Fruit fly (Drosophila melanogaster) whole organism, embryonic: ENCODE data around the gene CG6465.

ENCODE experiments used
- Adf1 ChIP-seq: fragments of 200-800 bp; sonication (Bioruptor generic); IDR thresholded peaks from 2 replicates; pipeline ENCODE4 v1.3.6; 2022; ENCODE audit warnings: missing biosample characterization, missing genetic modification characterization
- CG12155 ChIP-seq: fragments of 200-800 bp; sonication (Bioruptor generic); optimal IDR thresholded peaks from 3 replicates; lab custom pipeline; 2016; ENCODE audit warnings: missing biosample characterization, missing genetic modification characterization
- CG13287 ChIP-seq: fragments of 200-800 bp; sonication (Bioruptor generic); IDR thresholded peaks from 2 replicates; pipeline ENCODE4 v1.3.6; 2022; ENCODE audit warnings: missing biosample characterization, missing genetic modification characterization; ENCODE audit not compliant: partially characterized antibody
- CG13894 ChIP-seq: fragments of 200-800 bp; sonication (Bioruptor generic); optimal IDR thresholded peaks from 3 replicates; lab custom pipeline; 2018; ENCODE audit warnings: missing biosample characterization, mild to moderate bottlenecking, missing genetic modification characterization, moderate library complexity
- CG14965 ChIP-seq: fragments of 200-800 bp; sonication (Bioruptor generic); optimal IDR thresholded peaks from 2 replicates; lab custom pipeline; 2016; ENCODE audit warnings: missing biosample characterization, missing genetic modification characterization, borderline replicate concordance
- CG1792 ChIP-seq: fragments of 200-800 bp; sonication (Bioruptor generic); optimal IDR thresholded peaks from 2 replicates; lab custom pipeline; 2016; ENCODE audit warnings: missing biosample characterization, missing genetic modification characterization
- CG2129 ChIP-seq: fragments of 200-800 bp; sonication (Bioruptor generic); IDR thresholded peaks from 2 replicates; pipeline ENCODE4 v1.3.6; 2022; ENCODE audit warnings: missing biosample characterization, missing genetic modification characterization; ENCODE audit not compliant: partially characterized antibody
- CG3838 ChIP-seq: fragments of 200-800 bp; sonication (Bioruptor generic); optimal IDR thresholded peaks from 3 replicates; lab custom pipeline; 2016; ENCODE audit warnings: missing biosample characterization, missing genetic modification characterization
- CG4730 ChIP-seq: fragments of 200-800 bp; sonication (Bioruptor generic); IDR thresholded peaks from 2 replicates; pipeline ENCODE4 v1.3.6; 2022; ENCODE audit warnings: missing biosample characterization, missing genetic modification characterization
- CG5180 ChIP-seq: fragments of 200-800 bp; sonication (Bioruptor generic); optimal IDR thresholded peaks from 3 replicates; lab custom pipeline; 2017; ENCODE audit warnings: missing biosample characterization, missing genetic modification characterization, mild to moderate bottlenecking, moderate library complexity, missing genetic modification reagents
- CG6272 ChIP-seq: fragments of 200-800 bp; sonication (Bioruptor generic); IDR thresholded peaks from 2 replicates; pipeline ENCODE4 v1.3.6; 2022; ENCODE audit warnings: missing biosample characterization, missing genetic modification characterization
- CG6765 ChIP-seq: fragments of 200-800 bp; sonication (Bioruptor generic); optimal IDR thresholded peaks from 3 replicates; lab custom pipeline; 2017; ENCODE audit warnings: missing biosample characterization, mild to moderate bottlenecking, missing genetic modification characterization
- CG8290 ChIP-seq, 3 experiments: fragments of 200-800 bp; sonication (Bioruptor generic); optimal IDR thresholded peaks; 2 replicates each; lab custom pipeline; 2016 to 2019; ENCODE audit warnings: missing biosample characterization in 3 of 3, missing genetic modification characterization in 3 of 3, mild to moderate bottlenecking in 2 of 3, moderate library complexity in 1 of 3
- CG8944 ChIP-seq: fragments of 200-800 bp; sonication (Bioruptor generic); optimal IDR thresholded peaks from 3 replicates; lab custom pipeline; 2016; ENCODE audit warnings: missing biosample characterization, missing genetic modification characterization
- CG9727 ChIP-seq: fragments of 200-800 bp; sonication (Bioruptor generic); optimal IDR thresholded peaks from 3 replicates; lab custom pipeline; 2017; ENCODE audit warnings: missing biosample characterization, mild to moderate bottlenecking, missing genetic modification characterization
- Chrac-16 ChIP-seq: fragments of 200-800 bp; sonication (Bioruptor generic); optimal IDR thresholded peaks from 3 replicates; lab custom pipeline; 2016; ENCODE audit warnings: missing biosample characterization, missing genetic modification characterization
- CoRest ChIP-seq: fragments of 200-800 bp; sonication (Bioruptor generic); optimal IDR thresholded peaks from 3 replicates; lab custom pipeline; 2018; ENCODE audit warnings: missing biosample characterization, mild to moderate bottlenecking, missing genetic modification characterization, moderate library complexity
- Doc2 ChIP-seq: fragments of 200-800 bp; sonication (Bioruptor generic); IDR thresholded peaks from 2 replicates; pipeline ENCODE4 v1.3.6; 2022; ENCODE audit warnings: missing biosample characterization, missing genetic modification characterization
- Fer1 ChIP-seq: fragments of 200-800 bp; sonication (Bioruptor generic); optimal IDR thresholded peaks from 2 replicates; lab custom pipeline; 2017; ENCODE audit warnings: missing biosample characterization, mild to moderate bottlenecking, missing genetic modification characterization
- Hand ChIP-seq: fragments of 200-800 bp; sonication (Bioruptor generic); optimal IDR thresholded peaks from 2 replicates; lab custom pipeline; 2017; ENCODE audit warnings: mild to moderate bottlenecking, missing biosample characterization, missing genetic modification reagents, missing genetic modification characterization
- MBD-R2 ChIP-seq: fragments of 200-800 bp; sonication (Bioruptor generic); IDR thresholded peaks from 2 replicates; pipeline ENCODE4 v1.3.6; 2022; ENCODE audit warnings: missing biosample characterization, missing genetic modification characterization
- Mes4 ChIP-seq: fragments of 200-800 bp; sonication (Bioruptor generic); optimal IDR thresholded peaks from 2 replicates; lab custom pipeline; 2016; ENCODE audit warnings: missing biosample characterization, missing genetic modification characterization
- NK7.1 ChIP-seq: fragments of 200-800 bp; sonication (Bioruptor generic); optimal IDR thresholded peaks from 3 replicates; lab custom pipeline; 2016; ENCODE audit warnings: missing biosample characterization, missing genetic modification characterization
- Trl ChIP-seq, 3 experiments: fragments of >200 bp in 2 of 3; fragments of 200-800 bp in 1 of 3; sonication (Bioruptor generic) in 1 of 3; optimal IDR thresholded peaks; 2 replicates in 1 of 3; 3 replicates in 2 of 3; lab custom pipeline; 2016 to 2017; ENCODE audit warnings: missing biosample characterization in 1 of 3, missing genetic modification characterization in 1 of 3
- al ChIP-seq: fragments of 200-800 bp; sonication (Bioruptor generic); IDR thresholded peaks from 2 replicates; pipeline ENCODE4 v1.3.6; 2022; ENCODE audit warnings: missing biosample characterization, missing genetic modification characterization
- bbx ChIP-seq: fragments of 200-800 bp; sonication (Bioruptor generic); IDR thresholded peaks from 2 replicates; pipeline ENCODE4 v1.3.6; 2022; ENCODE audit warnings: missing biosample characterization, missing genetic modification characterization; ENCODE audit not compliant: partially characterized antibody
- chif ChIP-seq, 2 experiments: fragments of 200-800 bp; sonication (Bioruptor generic); optimal IDR thresholded peaks; 3 replicates each; lab custom pipeline; 2016; ENCODE audit warnings: missing biosample characterization in 2 of 2, missing genetic modification characterization in 2 of 2
- cwo ChIP-seq: fragments of 200-800 bp; sonication (Bioruptor generic); optimal IDR thresholded peaks from 3 replicates; lab custom pipeline; 2017; ENCODE audit warnings: missing biosample characterization, missing genetic modification characterization, mild to moderate bottlenecking, moderate library complexity, missing genetic modification reagents
- da ChIP-seq: fragments of 200-800 bp; sonication (Bioruptor generic); optimal IDR thresholded peaks from 2 replicates; lab custom pipeline; 2016; ENCODE audit warnings: missing biosample characterization, missing genetic modification characterization
- disco-r ChIP-seq: fragments of 200-800 bp; sonication (Bioruptor generic); optimal IDR thresholded peaks from 2 replicates; lab custom pipeline; 2016; ENCODE audit warnings: missing biosample characterization, missing genetic modification characterization
- dysf ChIP-seq: fragments of 200-800 bp; sonication (Bioruptor generic); IDR thresholded peaks from 3 replicates; pipeline ENCODE4 v1.3.6; 2022; ENCODE audit warnings: missing biosample characterization, missing genetic modification characterization
- emc ChIP-seq: fragments of 200-800 bp; sonication (Bioruptor generic); optimal IDR thresholded peaks from 2 replicates; lab custom pipeline; 2016; ENCODE audit warnings: missing biosample characterization, missing genetic modification characterization
- eyg ChIP-seq: fragments of 200-800 bp; sonication (Bioruptor generic); optimal IDR thresholded peaks from 3 replicates; lab custom pipeline; 2016; ENCODE audit warnings: missing biosample characterization, missing genetic modification characterization
- ftz-f1 ChIP-seq: fragments of 200-800 bp; sonication (Bioruptor generic); optimal IDR thresholded peaks from 2 replicates; lab custom pipeline; 2016; ENCODE audit warnings: missing biosample characterization, missing genetic modification characterization
- fu2 ChIP-seq: fragments of 200-800 bp; sonication (Bioruptor generic); optimal IDR thresholded peaks from 2 replicates; lab custom pipeline; 2016; ENCODE audit warnings: missing biosample characterization, missing genetic modification characterization
- ham ChIP-seq: fragments of 200-800 bp; sonication (Bioruptor generic); IDR thresholded peaks from 2 replicates; pipeline ENCODE4 v1.3.6; 2022; ENCODE audit warnings: missing biosample characterization, missing genetic modification characterization
- hkb ChIP-seq, 2 experiments: fragments of 200-800 bp in 1 of 2; fragments of >200 bp in 1 of 2; sonication (Bioruptor generic) in 1 of 2; IDR thresholded peaks in 1 of 2; optimal IDR thresholded peaks in 1 of 2; 2 replicates each; pipeline versions ENCODE4 v1.3.6 to Lab custom; 2017 to 2022; ENCODE audit warnings: missing biosample characterization in 1 of 2, missing genetic modification characterization in 1 of 2
- knrl ChIP-seq: fragments of 200-800 bp; sonication (Bioruptor generic); IDR thresholded peaks from 3 replicates; pipeline ENCODE4 v1.3.6; 2022; ENCODE audit warnings: missing biosample characterization, missing genetic modification characterization; ENCODE audit not compliant: partially characterized antibody
- lov ChIP-seq, 2 experiments: fragments of 200-800 bp in 1 of 2; fragments of >200 bp in 1 of 2; sonication (Bioruptor generic) in 1 of 2; IDR thresholded peaks in 1 of 2; optimal IDR thresholded peaks in 1 of 2; 2 replicates in 1 of 2; 3 replicates in 1 of 2; pipeline versions ENCODE4 v1.3.6 to Lab custom; 2017 to 2022; ENCODE audit warnings: missing biosample characterization in 1 of 2, missing genetic modification characterization in 1 of 2
- mam ChIP-seq: fragments of 200-800 bp; sonication (Bioruptor generic); optimal IDR thresholded peaks from 3 replicates; lab custom pipeline; 2016; ENCODE audit warnings: missing biosample characterization, missing genetic modification characterization
- nerfin-2 ChIP-seq: fragments of 200-800 bp; sonication (Bioruptor generic); IDR thresholded peaks from 2 replicates; pipeline ENCODE4 v1.3.6; 2022; ENCODE audit warnings: missing biosample characterization, missing genetic modification characterization; ENCODE audit not compliant: partially characterized antibody
- nmo ChIP-seq: fragments of 200-800 bp; sonication (Bioruptor generic); optimal IDR thresholded peaks from 2 replicates; lab custom pipeline; 2018; ENCODE audit warnings: missing biosample characterization, mild to moderate bottlenecking, missing genetic modification characterization, moderate library complexity
- pan ChIP-seq, 4 experiments: fragments of >200 bp in 3 of 4; fragments of 200-800 bp in 1 of 4; sonication (Bioruptor generic) in 1 of 4; optimal IDR thresholded peaks in 3 of 4; IDR thresholded peaks in 1 of 4; 2 replicates each; pipeline versions ENCODE4 v1.3.6 to Lab custom; 2017 to 2022; ENCODE audit warnings: missing biosample characterization in 2 of 4, missing genetic modification characterization in 2 of 4, mixed read lengths in 1 of 4
- peb ChIP-seq: fragments of 200-800 bp; sonication (Bioruptor generic); IDR thresholded peaks from 2 replicates; pipeline ENCODE4 v1.3.6; 2022; ENCODE audit warnings: missing biosample characterization, missing genetic modification characterization
- scrt ChIP-seq: fragments of 200-800 bp; sonication (Bioruptor generic); optimal IDR thresholded peaks from 2 replicates; lab custom pipeline; 2018; ENCODE audit warnings: missing biosample characterization, mild to moderate bottlenecking, missing genetic modification characterization, moderate library complexity
- wek ChIP-seq: fragments of 200-800 bp; sonication (Bioruptor generic); optimal IDR thresholded peaks from 3 replicates; lab custom pipeline; 2018; ENCODE audit warnings: missing biosample characterization, mild to moderate bottlenecking, missing genetic modification characterization, moderate library complexity
- wor ChIP-seq: fragments of 200-800 bp; sonication (Bioruptor generic); IDR thresholded peaks from 2 replicates; pipeline ENCODE4 v1.3.6; 2022; ENCODE audit warnings: missing biosample characterization, missing genetic modification characterization

CG6465 gene

dm6 chr3R:10648556-10649181, 28.4 kb downstream of the CG6465 start (continued):
- no peak for TF ChIP-seq lov (optimal IDR thresholded peaks at IDR 0.05; lab: Kevin White, UChicago)
- TF ChIP-seq lov (GFP tag; IDR thresholded peaks at IDR 0.05; lab: Robert Waterston, UW) = no peak
- TF ChIP-seq ftz-f1 = no peak
- peak; percentile 45; the same call in 1 of the 3 replicates for TF ChIP-seq dysf
- no peak for TF ChIP-seq bbx (GFP tag; lab: Robert Waterston, UW)
- peak; percentile 42; the same call in 1 of the 2 replicates for TF ChIP-seq wor (GFP tag; lab: Robert Waterston, UW)
- TF ChIP-seq Hand (GFP tag; lab: Kevin White, UChicago) = no peak
- TF ChIP-seq CG13287 (GFP tag; lab: Robert Waterston, UW) = no peak
- TF ChIP-seq CoRest = peak; percentile 41
- no peak for TF ChIP-seq Trl (optimal IDR thresholded peaks at IDR 0.05; lab: Kevin White, UChicago)
- no peak for TF ChIP-seq Trl (GFP tag; optimal IDR thresholded peaks at IDR 0.05; lab: Kevin White, UChicago)
- TF ChIP-seq fu2 (GFP tag; lab: Kevin White, UChicago) = no peak
- peak; percentile 36 for TF ChIP-seq Chrac-16 (GFP tag; lab: Kevin White, UChicago)
- TF ChIP-seq al (GFP tag; lab: Robert Waterston, UW) = no peak
- no peak for TF ChIP-seq CG1792
- no peak for TF ChIP-seq CG6272 (GFP tag; lab: Robert Waterston, UW)
- no peak for TF ChIP-seq knrl (GFP tag; lab: Robert Waterston, UW)
- TF ChIP-seq CG12155 (GFP tag; lab: Kevin White, UChicago) = no peak
- no peak for TF ChIP-seq scrt (GFP tag; lab: Kevin White, UChicago)
- TF ChIP-seq MBD-R2 = no peak
- 0 out of 2 replicates have a peak, but pooled peaks have one; percentile 31 for TF ChIP-seq peb (GFP tag; lab: Robert Waterston, UW)
- peak; percentile 9 for TF ChIP-seq CG8944
- TF ChIP-seq CG3838 (GFP tag; lab: Kevin White, UChicago) = no peak
- TF ChIP-seq CG13894 (tag; lab: Kevin White, UChicago) = no peak
- TF ChIP-seq CG8290 (GFP tag; optimal IDR thresholded peaks at IDR 0.05; lab: Kevin White, UChicago) = no peak
- TF ChIP-seq CG8290 (tag; optimal IDR thresholded peaks at IDR 0.05; lab: Kevin White, UChicago) = peak in 1 of 2 experiments; percentile 63
- TF ChIP-seq ham (GFP tag; lab: Robert Waterston, UW) = no peak
- TF ChIP-seq CG9727 (GFP tag; lab: Kevin White, UChicago) = peak; percentile 17
- no peak for TF ChIP-seq NK7.1
- no peak for TF ChIP-seq nerfin-2
- no peak for TF ChIP-seq CG2129 (GFP tag; lab: Robert Waterston, UW)
- no peak for TF ChIP-seq pan (optimal IDR thresholded peaks at IDR 0.05; lab: Kevin White, UChicago)
- TF ChIP-seq pan (GFP tag; optimal IDR thresholded peaks at IDR 0.05 in 1 of 2, IDR thresholded peaks at IDR 0.05 in 1 of 2) = peak in 1 of 2 experiments; percentile 80
- TF ChIP-seq mam (GFP tag; lab: Kevin White, UChicago) = no peak
- no peak for TF ChIP-seq wek
- TF ChIP-seq eyg (GFP tag; lab: Kevin White, UChicago) = no peak
- no peak for TF ChIP-seq da (GFP tag; lab: Kevin White, UChicago)
- peak in 1 of 2 experiments; percentile 48 for TF ChIP-seq chif (GFP tag; optimal IDR thresholded peaks at IDR 0.05; lab: Kevin White, UChicago)
- peak; percentile 58 for TF ChIP-seq nmo
- no peak for TF ChIP-seq hkb (optimal IDR thresholded peaks at IDR 0.05; lab: Kevin White, UChicago)
- TF ChIP-seq hkb (GFP tag; IDR thresholded peaks at IDR 0.05; lab: Robert Waterston, UW) = peak; percentile 70
- no peak for TF ChIP-seq CG6765 (GFP tag; lab: Kevin White, UChicago)
- no peak for TF ChIP-seq emc (GFP tag; lab: Kevin White, UChicago)
- no peak for TF ChIP-seq Doc2 (GFP tag; lab: Robert Waterston, UW)
- no peak for TF ChIP-seq CG4730 (GFP tag; lab: Robert Waterston, UW)
- no peak for TF ChIP-seq cwo (GFP tag; lab: Kevin White, UChicago)
- no peak for TF ChIP-seq Adf1 (GFP tag; lab: Robert Waterston, UW)
- no peak for TF ChIP-seq CG14965
- peak; percentile 29 for TF ChIP-seq CG5180
- TF ChIP-seq Mes4 = peak; percentile 4
- no peak for TF ChIP-seq Fer1 (GFP tag; lab: Kevin White, UChicago)
- no peak for TF ChIP-seq disco-r (GFP tag; lab: Kevin White, UChicago)
